Fruit fly (Drosophila melanogaster) whole organism, embryonic: Measurements from ENCODE around the gene mRpS18B.

Experiments
- Bteb2 ChIP-seq: fragments of 200-800 bp; sonication (Bioruptor generic); optimal IDR thresholded peaks from 2 replicates; lab custom pipeline; 2016; ENCODE audit warnings: missing biosample characterization, missing genetic modification characterization
- CG10462 ChIP-seq: fragments of 200-800 bp; sonication (Bioruptor generic); optimal IDR thresholded peaks from 2 replicates; lab custom pipeline; 2016; ENCODE audit warnings: missing biosample characterization, missing genetic modification characterization
- CG11093 ChIP-seq: fragments of 200-800 bp; sonication (Bioruptor generic); IDR thresholded peaks from 3 replicates; pipeline ENCODE4 v1.3.6; 2022; ENCODE audit warnings: missing biosample characterization, missing genetic modification characterization
- CG11398 ChIP-seq: fragments of 200-800 bp; sonication (Bioruptor generic); optimal IDR thresholded peaks from 2 replicates; lab custom pipeline; 2016; ENCODE audit warnings: missing biosample characterization, missing genetic modification characterization
- CG12299 ChIP-seq: fragments of 200-800 bp; sonication (Bioruptor generic); optimal IDR thresholded peaks from 2 replicates; lab custom pipeline; 2018; ENCODE audit warnings: missing biosample characterization, mild to moderate bottlenecking, missing genetic modification characterization
- CG14050 ChIP-seq: fragments of 200-800 bp; sonication (Bioruptor generic); IDR thresholded peaks from 3 replicates; pipeline ENCODE4 v1.3.6; 2022; ENCODE audit warnings: missing biosample characterization, missing genetic modification characterization
- CG1792 ChIP-seq: fragments of 200-800 bp; sonication (Bioruptor generic); optimal IDR thresholded peaks from 2 replicates; lab custom pipeline; 2016; ENCODE audit warnings: missing biosample characterization, missing genetic modification characterization
- CG18011 ChIP-seq: fragments of 200-800 bp; sonication (Bioruptor generic); optimal IDR thresholded peaks from 2 replicates; lab custom pipeline; 2017; ENCODE audit warnings: missing biosample characterization, missing genetic modification characterization, mild to moderate bottlenecking, moderate library complexity, missing genotype
- CG18262 ChIP-seq: fragments of 200-800 bp; optimal IDR thresholded peaks from 3 replicates; lab custom pipeline; 2019; ENCODE audit warnings: missing biosample characterization, mild to moderate bottlenecking, missing genetic modification characterization, moderate library complexity
- CG2678 ChIP-seq: fragments of 200-800 bp; sonication (Bioruptor generic); optimal IDR thresholded peaks from 3 replicates; lab custom pipeline; 2019; ENCODE audit warnings: missing biosample characterization, mild to moderate bottlenecking, missing genetic modification characterization, moderate library complexity
- CG2889 ChIP-seq: fragments of 200-800 bp; sonication (Bioruptor generic); IDR thresholded peaks from 3 replicates; pipeline ENCODE4 v1.3.6; 2022; ENCODE audit warnings: missing biosample characterization, missing genetic modification characterization
- CG3065 ChIP-seq: fragments of 200-800 bp; sonication (Bioruptor generic); optimal IDR thresholded peaks from 2 replicates; lab custom pipeline; 2016; ENCODE audit warnings: missing biosample characterization, missing genetic modification characterization
- CG3281 ChIP-seq: fragments of 200-800 bp; sonication (Bioruptor generic); optimal IDR thresholded peaks from 3 replicates; lab custom pipeline; 2017; ENCODE audit warnings: missing biosample characterization, mild to moderate bottlenecking, missing genetic modification characterization
- CG34376 ChIP-seq: fragments of 200-800 bp; sonication (Bioruptor generic); optimal IDR thresholded peaks from 2 replicates; lab custom pipeline; 2018; ENCODE audit warnings: missing biosample characterization, mild to moderate bottlenecking, missing genetic modification characterization
- CG8089 ChIP-seq: fragments of 200-800 bp; sonication (Bioruptor generic); optimal IDR thresholded peaks from 3 replicates; lab custom pipeline; 2016; ENCODE audit warnings: missing biosample characterization, missing genetic modification characterization
- Dek ChIP-seq: fragments of 200-800 bp; sonication (Bioruptor generic); optimal IDR thresholded peaks from 3 replicates; lab custom pipeline; 2019; ENCODE audit warnings: missing biosample characterization, mild to moderate bottlenecking, missing genetic modification characterization, moderate library complexity
- ERR ChIP-seq: fragments of 200-800 bp; sonication (Bioruptor generic); optimal IDR thresholded peaks from 2 replicates; lab custom pipeline; 2016; ENCODE audit warnings: missing biosample characterization, missing genetic modification characterization
- Fer2 ChIP-seq: fragments of 200-800 bp; sonication (Bioruptor generic); optimal IDR thresholded peaks from 2 replicates; lab custom pipeline; 2018; ENCODE audit warnings: missing biosample characterization, mild to moderate bottlenecking, missing genetic modification characterization, moderate library complexity
- HLH54F ChIP-seq: fragments of 200-800 bp; sonication (Bioruptor generic); optimal IDR thresholded peaks from 3 replicates; lab custom pipeline; 2016; ENCODE audit warnings: missing biosample characterization, missing genetic modification characterization
- HLHmδ ChIP-seq: fragments of 200-800 bp; sonication (Bioruptor generic); optimal IDR thresholded peaks from 2 replicates; lab custom pipeline; 2018; ENCODE audit warnings: missing biosample characterization, mild to moderate bottlenecking, missing genetic modification characterization, moderate library complexity
- Hmr ChIP-seq: fragments of 200-800 bp; sonication (Bioruptor generic); optimal IDR thresholded peaks from 3 replicates; lab custom pipeline; 2017; ENCODE audit warnings: mild to moderate bottlenecking, missing biosample characterization, missing genetic modification reagents, missing genetic modification characterization
- Lhr ChIP-seq: fragments of 200-800 bp; sonication (Bioruptor generic); optimal IDR thresholded peaks from 3 replicates; lab custom pipeline; 2017; ENCODE audit warnings: mild to moderate bottlenecking, missing biosample characterization, missing genetic modification reagents, missing genetic modification characterization
- Max ChIP-seq: fragments of 200-800 bp; sonication (Bioruptor generic); optimal IDR thresholded peaks from 2 replicates; lab custom pipeline; 2016; ENCODE audit warnings: missing biosample characterization, mild to moderate bottlenecking, missing genetic modification characterization
- NFAT ChIP-seq: fragments of 200-800 bp; sonication (Bioruptor generic); IDR thresholded peaks from 2 replicates; pipeline ENCODE4 v1.3.6; 2022; ENCODE audit warnings: missing biosample characterization, missing genetic modification characterization
- Neu2 ChIP-seq: fragments of 200-800 bp; sonication (Bioruptor generic); optimal IDR thresholded peaks from 3 replicates; lab custom pipeline; 2016; ENCODE audit warnings: missing biosample characterization, missing genetic modification characterization, borderline replicate concordance
- NfI ChIP-seq: fragments of 200-800 bp; sonication (Bioruptor generic); optimal IDR thresholded peaks from 3 replicates; lab custom pipeline; 2018; ENCODE audit warnings: missing biosample characterization, mild to moderate bottlenecking, missing genetic modification characterization, moderate library complexity
- ara ChIP-seq: fragments of 200-800 bp; sonication (Bioruptor generic); IDR thresholded peaks from 2 replicates; pipeline ENCODE4 v1.3.6; 2022; ENCODE audit warnings: missing biosample characterization, missing genetic modification characterization
- ase ChIP-seq: fragments of 200-800 bp; sonication (Bioruptor generic); IDR thresholded peaks from 3 replicates; pipeline ENCODE4 v1.3.6; 2022; ENCODE audit warnings: missing biosample characterization, missing genetic modification characterization
- cato ChIP-seq: fragments of 200-800 bp; sonication (Bioruptor generic); optimal IDR thresholded peaks from 2 replicates; lab custom pipeline; 2016; ENCODE audit warnings: missing biosample characterization, missing genetic modification characterization, borderline replicate concordance
- crp ChIP-seq, 2 experiments: fragments of 200-800 bp; sonication (Bioruptor generic); optimal IDR thresholded peaks; 2 replicates in 1 of 2; 3 replicates in 1 of 2; lab custom pipeline; 2017; ENCODE audit warnings: missing biosample characterization in 2 of 2, missing genetic modification characterization in 2 of 2, mild to moderate bottlenecking in 1 of 2, moderate library complexity in 1 of 2
- disco-r ChIP-seq: fragments of 200-800 bp; sonication (Bioruptor generic); optimal IDR thresholded peaks from 2 replicates; lab custom pipeline; 2016; ENCODE audit warnings: missing biosample characterization, missing genetic modification characterization
- dmrt99B ChIP-seq: fragments of 200-800 bp; sonication (Bioruptor generic); optimal IDR thresholded peaks from 2 replicates; lab custom pipeline; 2018; ENCODE audit warnings: missing biosample characterization, mild to moderate bottlenecking, missing genetic modification characterization, moderate library complexity
- ham ChIP-seq: fragments of 200-800 bp; sonication (Bioruptor generic); IDR thresholded peaks from 2 replicates; pipeline ENCODE4 v1.3.6; 2022; ENCODE audit warnings: missing biosample characterization, missing genetic modification characterization
- ind ChIP-seq: fragments of 200-800 bp; sonication (Bioruptor generic); optimal IDR thresholded peaks from 3 replicates; lab custom pipeline; 2016; ENCODE audit warnings: missing biosample characterization, missing genetic modification characterization
- ken ChIP-seq: fragments of 200-800 bp; sonication (Bioruptor generic); IDR thresholded peaks from 3 replicates; pipeline ENCODE4 v1.3.6; 2022; ENCODE audit warnings: missing biosample characterization, missing genetic modification characterization
- klu ChIP-seq: fragments of 200-800 bp; sonication (Bioruptor generic); IDR thresholded peaks from 2 replicates; pipeline ENCODE4 v1.3.6; 2022; ENCODE audit warnings: missing biosample characterization, missing genetic modification characterization
- kni ChIP-seq: fragments of 200-800 bp; sonication (Bioruptor generic); optimal IDR thresholded peaks from 3 replicates; lab custom pipeline; 2017; ENCODE audit warnings: mild to moderate bottlenecking, missing biosample characterization, missing genetic modification reagents, missing genetic modification characterization
- knrl ChIP-seq: fragments of 200-800 bp; sonication (Bioruptor generic); IDR thresholded peaks from 3 replicates; pipeline ENCODE4 v1.3.6; 2022; ENCODE audit warnings: missing biosample characterization, missing genetic modification characterization; ENCODE audit not compliant: partially characterized antibody
- pan ChIP-seq, 4 experiments: fragments of >200 bp in 3 of 4; fragments of 200-800 bp in 1 of 4; sonication (Bioruptor generic) in 1 of 4; optimal IDR thresholded peaks in 3 of 4; IDR thresholded peaks in 1 of 4; 2 replicates each; pipeline versions ENCODE4 v1.3.6 to Lab custom; 2017 to 2022; ENCODE audit warnings: missing biosample characterization in 2 of 4, missing genetic modification characterization in 2 of 4, mixed read lengths in 1 of 4
- pfk ChIP-seq: fragments of 200-800 bp; sonication (Bioruptor generic); optimal IDR thresholded peaks from 2 replicates; lab custom pipeline; 2018; ENCODE audit warnings: missing biosample characterization, mild to moderate bottlenecking, missing genetic modification characterization, moderate library complexity
- row ChIP-seq: fragments of 200-800 bp; sonication (Bioruptor generic); IDR thresholded peaks from 3 replicates; pipeline ENCODE4 v1.3.6; 2022; ENCODE audit warnings: missing biosample characterization, missing genetic modification characterization
- sc ChIP-seq, 3 experiments: fragments of >200 bp in 2 of 3; fragments of 200-800 bp in 1 of 3; sonication (Bioruptor generic) in 1 of 3; optimal IDR thresholded peaks; 2 replicates in 2 of 3; 3 replicates in 1 of 3; lab custom pipeline; 2017; ENCODE audit warnings: mild to moderate bottlenecking in 1 of 3, missing biosample characterization in 1 of 3, missing genetic modification characterization in 1 of 3, missing genetic modification reagents in 1 of 3
- sens ChIP-seq: fragments of 200-800 bp; sonication (Bioruptor generic); peaks from one replicate; lab custom pipeline; 2016; ENCODE audit warnings: missing biosample characterization, missing genetic modification characterization
- tna ChIP-seq: fragments of 200-800 bp; sonication (Bioruptor generic); IDR thresholded peaks from 2 replicates; pipeline ENCODE4 v1.3.6; 2022; ENCODE audit warnings: missing biosample characterization, missing genetic modification characterization; ENCODE audit not compliant: partially characterized antibody
- tx ChIP-seq: fragments of 200-800 bp; sonication (Bioruptor generic); optimal IDR thresholded peaks from 2 replicates; lab custom pipeline; 2016; ENCODE audit warnings: missing biosample characterization, missing genetic modification characterization
- wdn ChIP-seq: fragments of 200-800 bp; sonication (Bioruptor generic); IDR thresholded peaks from 2 replicates; pipeline ENCODE4 v1.3.6; 2022; ENCODE audit warnings: missing biosample characterization, missing genetic modification characterization
- zfh2 ChIP-seq: fragments of 200-800 bp; sonication (Bioruptor generic); optimal IDR thresholded peaks from 2 replicates; lab custom pipeline; 2016; ENCODE audit warnings: missing biosample characterization, missing genetic modification characterization

Gene mRpS18B

DNA sequence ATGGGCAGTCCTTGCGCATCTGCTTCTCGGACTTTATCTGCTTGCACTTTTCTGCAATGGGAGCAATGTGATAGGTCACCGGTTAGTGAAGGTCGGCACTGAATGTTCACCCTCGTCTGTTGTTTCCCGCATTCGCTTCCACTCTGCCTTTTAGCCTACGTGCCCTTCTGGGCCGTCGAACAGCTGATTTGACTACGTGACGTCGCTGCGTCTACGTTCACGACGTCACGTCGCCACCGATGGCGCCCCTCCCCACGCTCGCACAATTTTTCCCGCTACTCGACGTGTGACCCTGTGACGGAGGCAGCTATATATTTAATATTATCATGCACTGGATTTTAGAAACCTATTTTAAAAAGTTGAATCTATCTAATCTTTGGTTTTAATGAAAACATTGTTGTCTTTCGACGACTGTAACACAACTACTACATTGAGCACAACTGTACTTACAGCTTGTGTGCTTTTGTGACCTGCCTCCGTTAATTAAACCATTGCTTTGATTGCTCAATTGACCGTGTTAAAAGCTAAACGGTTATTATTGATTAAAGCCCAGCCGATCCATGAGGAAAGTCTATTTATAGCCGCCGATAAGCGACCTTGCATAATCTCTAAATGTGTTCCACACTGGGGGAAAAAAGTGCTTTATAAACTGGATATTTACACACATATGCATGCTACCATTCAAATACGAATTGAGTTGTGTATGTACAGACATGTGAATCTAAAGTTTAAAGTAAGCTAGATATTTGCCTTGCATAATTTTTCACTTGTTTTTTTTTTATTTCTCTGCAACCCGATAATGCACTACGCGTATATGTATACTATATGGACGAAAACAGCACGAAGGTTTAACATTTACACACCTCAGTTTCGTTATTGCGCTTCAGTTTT is 13.8 kb downstream of the mRpS18B start (continued):
- TF ChIP-seq pan (optimal IDR thresholded peaks at IDR 0.05; lab: Kevin White, UChicago) (no peak), pan (GFP tag; optimal IDR thresholded peaks at IDR 0.05 in 1 of 2, IDR thresholded peaks at IDR 0.05 in 1 of 2) (peak in 1 of 2 experiments; percentile 23), Lhr (GFP tag; lab: Kevin White, UChicago) (no peak), Max (GFP tag; lab: Kevin White, UChicago) (no peak), disco-r (no peak), CG14050 (GFP tag; lab: Robert Waterston, UW) (no peak), tna (no peak; the same call in 1 of the 2 replicates), NfI (GFP tag; lab: Kevin White, UChicago) (no peak), CG18011 (GFP tag; lab: Kevin White, UChicago) (no peak), tx (GFP tag; lab: Kevin White, UChicago) (no peak), ken (GFP tag; lab: Robert Waterston, UW) (no peak), ara (GFP tag; lab: Robert Waterston, UW) (0 out of 2 replicates have a peak, but pooled peaks have one; percentile 38), Hmr (peak; percentile 19), Fer2 (tag; lab: Kevin White, UChicago) (no peak), CG2889 (GFP tag; lab: Robert Waterston, UW) (no peak), CG18262 (tag; lab: Kevin White, UChicago) (no peak), CG34376 (GFP tag; lab: Kevin White, UChicago) (peak; percentile 43), CG10462 (GFP tag; lab: Kevin White, UChicago) (no peak), CG3065 (GFP tag; lab: Kevin White, UChicago) (no peak), pfk (GFP tag; lab: Kevin White, UChicago) (no peak), ase (GFP tag; lab: Robert Waterston, UW) (no peak), CG8089 (GFP tag; lab: Kevin White, UChicago) (no peak), ham (GFP tag; lab: Robert Waterston, UW) (no peak), kni (GFP tag; lab: Kevin White, UChicago) (no peak), Bteb2 (GFP tag; lab: Kevin White, UChicago) (no peak), sens (peak; percentile 71), CG11093 (GFP tag; lab: Robert Waterston, UW) (0 out of 3 replicates have a peak, but pooled peaks have one; percentile 4), HLH54F (GFP tag; lab: Kevin White, UChicago) (no peak), knrl (GFP tag; lab: Robert Waterston, UW) (no peak), wdn (GFP tag; lab: Robert Waterston, UW) (no peak), ERR (GFP tag; lab: Kevin White, UChicago) (no peak), CG3281 (peak; percentile 36), CG2678 (tag; lab: Kevin White, UChicago) (peak; percentile 6), cato (GFP tag; lab: Kevin White, UChicago) (no peak), HLHmδ (GFP tag; lab: Kevin White, UChicago) (no peak), CG11398 (peak; percentile 14), crp (GFP tag; optimal IDR thresholded peaks at IDR 0.05; lab: Kevin White, UChicago) (peak in 1 of 2 experiments; percentile 68), NFAT (no peak), row (GFP tag; lab: Robert Waterston, UW) (peak; percentile 27; the same call in 1 of the 3 replicates), sc (optimal IDR thresholded peaks at IDR 0.05; lab: Kevin White, UChicago) (no peak), sc (GFP tag; optimal IDR thresholded peaks at IDR 0.05; lab: Kevin White, UChicago) (no peak), ind (GFP tag; lab: Kevin White, UChicago) (no peak), CG1792 (no peak), CG12299 (tag; lab: Kevin White, UChicago) (no peak), klu (GFP tag; lab: Robert Waterston, UW) (no peak), zfh2 (no peak), Dek (tag; lab: Kevin White, UChicago) (no peak), dmrt99B (no peak), Neu2 (GFP tag; lab: Kevin White, UChicago) (no peak)
